Fruit fly (Drosophila melanogaster): ENCODE data around the gene Mettl3.
A peak's percentile ranks its signal among the peaks of the same experiment; 100 is the strongest.

Gene Mettl3

DNA sequence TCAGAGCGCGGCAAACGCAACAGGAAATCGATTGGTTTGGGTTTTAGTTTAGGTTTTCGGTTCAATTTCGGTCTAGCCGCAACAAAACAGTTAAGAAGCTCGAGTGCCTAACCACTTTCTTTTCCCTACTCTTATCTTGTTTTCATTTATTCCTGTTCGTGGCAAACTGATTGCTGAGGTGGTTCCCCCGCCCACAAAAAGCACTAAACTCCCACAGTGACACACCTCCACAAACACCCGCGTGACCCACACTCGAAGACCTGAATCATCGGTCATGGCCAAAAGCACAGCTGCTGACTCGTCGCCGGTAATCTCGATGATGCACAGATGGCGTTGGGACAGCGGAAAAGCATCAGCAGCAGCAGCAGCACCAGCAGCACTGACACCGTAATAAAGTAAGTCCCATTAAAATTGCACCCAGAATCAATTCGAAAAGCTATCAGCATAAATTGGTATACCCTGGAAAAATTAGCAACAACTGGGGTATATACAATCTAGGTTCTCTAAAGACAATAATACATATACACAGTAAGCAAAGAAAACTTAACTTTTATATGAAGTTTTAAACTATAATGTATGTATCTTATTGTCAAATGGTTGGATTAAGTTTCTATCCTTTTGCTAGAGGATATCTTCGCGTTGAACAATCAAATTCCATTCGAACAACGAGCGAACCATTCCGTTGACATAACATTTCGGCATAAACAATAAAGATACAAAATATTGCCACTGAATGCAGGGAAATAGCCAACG, 6.1 kb upstream of the Mettl3 start (continued):
- TF ChIP-seq woc (GFP tag; optimal IDR thresholded peaks at IDR 0.05) (no peak), CrebA (GFP tag; optimal IDR thresholded peaks at IDR 0.05; ENCODE audit: borderline replicate concordance) (no peak), CG9705 (GFP tag; optimal IDR thresholded peaks at IDR 0.05) (no peak), h (GFP tag; optimal IDR thresholded peaks at IDR 0.05) (peak; percentile 50), Abd-B (GFP tag; optimal IDR thresholded peaks at IDR 0.05) (no peak), Hnf4 (GFP tag; optimal IDR thresholded peaks at IDR 0.05) (no peak), tai (GFP tag; optimal IDR thresholded peaks at IDR 0.05) (no peak), br (GFP tag; optimal IDR thresholded peaks at IDR 0.05) (no peak), brk (GFP tag; optimal IDR thresholded peaks at IDR 0.05) (no peak), Myc (optimal IDR thresholded peaks at IDR 0.05) (no peak), CG32264 (GFP tag; optimal IDR thresholded peaks at IDR 0.05) (no peak), Dfd (GFP tag; optimal IDR thresholded peaks at IDR 0.05) (no peak), ey (GFP tag; optimal IDR thresholded peaks at IDR 0.05) (peak; percentile 16), OdsH (GFP tag; optimal IDR thresholded peaks at IDR 0.05) (peak; percentile 36), Vsx2 (GFP tag; optimal IDR thresholded peaks at IDR 0.05; ENCODE audit: partially characterized antibody) (no peak), dmrt93B (GFP tag; optimal IDR thresholded peaks at IDR 0.05) (no peak), dl (GFP tag; optimal IDR thresholded peaks at IDR 0.05; ENCODE audit: insufficient read depth in 1 of 2, partially characterized antibody in 2 of 2) (no peak), sv (GFP tag; optimal IDR thresholded peaks at IDR 0.05) (peak; percentile 27)

dm6 chr3R:24026503-24026902, 5.5 kb upstream of the Mettl3 start:
- TF ChIP-seq CrebA (GFP tag; optimal IDR thresholded peaks at IDR 0.05; ENCODE audit: borderline replicate concordance) (no peak), Myc (optimal IDR thresholded peaks at IDR 0.05) (no peak), Hr78 (GFP tag; optimal IDR thresholded peaks at IDR 0.05) (no peak), h (GFP tag; optimal IDR thresholded peaks at IDR 0.05) (no peak), tai (GFP tag; optimal IDR thresholded peaks at IDR 0.05) (no peak), jim (GFP tag; optimal IDR thresholded peaks at IDR 0.05) (no peak), fru (GFP tag; optimal IDR thresholded peaks at IDR 0.05) (no peak), woc (GFP tag; optimal IDR thresholded peaks at IDR 0.05) (no peak), br (GFP tag; optimal IDR thresholded peaks at IDR 0.05) (no peak), CG9705 (GFP tag; optimal IDR thresholded peaks at IDR 0.05) (no peak), Hnf4 (GFP tag; optimal IDR thresholded peaks at IDR 0.05) (no peak), dmrt93B (GFP tag; optimal IDR thresholded peaks at IDR 0.05) (no peak), lola (GFP tag; optimal IDR thresholded peaks at IDR 0.05) (no peak), Vsx2 (GFP tag; optimal IDR thresholded peaks at IDR 0.05; ENCODE audit: partially characterized antibody) (no peak), Rel (GFP tag; optimal IDR thresholded peaks at IDR 0.05) (no peak), Rel (tag; optimal IDR thresholded peaks at IDR 0.05) (no peak)

- TF ChIP-seq Rel (GFP tag; optimal IDR thresholded peaks at IDR 0.05): no peak
- TF ChIP-seq Rel (tag; optimal IDR thresholded peaks at IDR 0.05): peak; percentile 11
- no peak for TF ChIP-seq rgr (GFP tag; optimal IDR thresholded peaks at IDR 0.05)
- no peak for TF ChIP-seq lola (GFP tag; optimal IDR thresholded peaks at IDR 0.05)
- TF ChIP-seq h (GFP tag; optimal IDR thresholded peaks at IDR 0.05): no peak
Measured at dm6 chr3R:24027222-24027621, 4.7 kb upstream of the Mettl3 start.

- TF ChIP-seq Dif (GFP tag; optimal IDR thresholded peaks at IDR 0.05; ENCODE audit: partially characterized antibody) (peak; percentile 90), N (GFP tag; optimal IDR thresholded peaks at IDR 0.05) (peak; percentile 4), Abd-B (GFP tag; optimal IDR thresholded peaks at IDR 0.05) (no peak), Jra (GFP tag; optimal IDR thresholded peaks at IDR 0.05) (no peak), br (GFP tag; optimal IDR thresholded peaks at IDR 0.05) (peak; percentile 15), dmrt93B (GFP tag; optimal IDR thresholded peaks at IDR 0.05) (no peak), rgr (GFP tag; optimal IDR thresholded peaks at IDR 0.05) (no peak), GATAd (GFP tag; optimal IDR thresholded peaks at IDR 0.05) (no peak), Myc (optimal IDR thresholded peaks at IDR 0.05) (no peak), Hr78 (GFP tag; optimal IDR thresholded peaks at IDR 0.05) (no peak), CG32264 (GFP tag; optimal IDR thresholded peaks at IDR 0.05) (no peak), Sp1 (GFP tag; optimal IDR thresholded peaks at IDR 0.05) (peak; percentile 46), sv (GFP tag; optimal IDR thresholded peaks at IDR 0.05) (no peak), usp (GFP tag; optimal IDR thresholded peaks at IDR 0.05) (no peak), pan (optimal IDR thresholded peaks at IDR 0.05) (no peak), tai (GFP tag; optimal IDR thresholded peaks at IDR 0.05) (no peak), dl (GFP tag; optimal IDR thresholded peaks at IDR 0.05; ENCODE audit: insufficient read depth in 1 of 2, partially characterized antibody in 2 of 2) (peak in 1 of 2 experiments; percentile 64), Vsx2 (GFP tag; optimal IDR thresholded peaks at IDR 0.05; ENCODE audit: partially characterized antibody) (no peak), Hnf4 (GFP tag; optimal IDR thresholded peaks at IDR 0.05) (no peak), CrebA (GFP tag; optimal IDR thresholded peaks at IDR 0.05; ENCODE audit: borderline replicate concordance) (no peak), sage (GFP tag; optimal IDR thresholded peaks at IDR 0.05) (no peak), foxo (GFP tag; optimal IDR thresholded peaks at IDR 0.05) (peak in 1 of 2 experiments; percentile 40), lola (GFP tag; optimal IDR thresholded peaks at IDR 0.05) (no peak), HLH106 (tag; optimal IDR thresholded peaks at IDR 0.05) (no peak), h (GFP tag; optimal IDR thresholded peaks at IDR 0.05) (peak; percentile 64), psq (GFP tag; optimal IDR thresholded peaks at IDR 0.05) (peak; percentile 43), Mio (GFP tag; optimal IDR thresholded peaks at IDR 0.05) (no peak), OdsH (GFP tag; optimal IDR thresholded peaks at IDR 0.05) (peak; percentile 10), CG9705 (GFP tag; optimal IDR thresholded peaks at IDR 0.05) (no peak), ey (GFP tag; optimal IDR thresholded peaks at IDR 0.05) (no peak)
Measured at dm6 chr3R:24031019-24031824, 735 bp upstream of the Mettl3 start.
